Worm (Caenorhabditis elegans): ENCODE measurements around the gene lec-12.

- TF ChIP-seq unc-120 (tag; optimal IDR thresholded peaks at IDR 0.05; ENCODE audit: poor library complexity, severe bottlenecking) (no peak), nhr-76 (tag; optimal IDR thresholded peaks at IDR 0.05) (no peak), unc-62 (GFP tag; optimal IDR thresholded peaks at IDR 0.05) (no peak), nhr-237 (tag; optimal IDR thresholded peaks at IDR 0.05) (no peak), mls-2 (tag; optimal IDR thresholded peaks at IDR 0.05) (no peak), nhr-28 (tag; optimal IDR thresholded peaks at IDR 0.05) (no peak), blmp-1 (tag; optimal IDR thresholded peaks at IDR 0.05) (no peak), elt-1 (tag; optimal IDR thresholded peaks at IDR 0.05; ENCODE audit: borderline replicate concordance, insufficient read depth) (no peak), lsy-2 (tag; optimal IDR thresholded peaks at IDR 0.05) (no peak), nhr-12 (tag; optimal IDR thresholded peaks at IDR 0.05) (no peak), ceh-83 (GFP tag; optimal IDR thresholded peaks at IDR 0.05) (no peak), snpc-4 (tag; optimal IDR thresholded peaks at IDR 0.05) (no peak)
These were observed 33.9 kb downstream of the lec-12 start, which contains the start of gene R02C2.1 for ce11 chrV:238094-238493.
